Fruit fly (Drosophila melanogaster) whole organism, embryonic: ENCODE measurements around the gene COX7AL2.

Source experiments
- Adf1 ChIP-seq: fragments of 200-800 bp; sonication (Bioruptor generic); IDR thresholded peaks from 2 replicates; pipeline ENCODE4 v1.3.6; 2022; ENCODE audit warnings: missing biosample characterization, missing genetic modification characterization
- Asciz ChIP-seq: fragments of 200-800 bp; sonication (Bioruptor generic); optimal IDR thresholded peaks from 2 replicates; lab custom pipeline; 2017; ENCODE audit warnings: missing biosample characterization, mild to moderate bottlenecking, missing genetic modification characterization, missing genetic modification reagents
- Bdp1 ChIP-seq: fragments of 200-800 bp; sonication (Bioruptor generic); optimal IDR thresholded peaks from 3 replicates; lab custom pipeline; 2016; ENCODE audit warnings: missing biosample characterization, missing genetic modification characterization
- CG10431 ChIP-seq: fragments of 200-800 bp; sonication (Bioruptor generic); optimal IDR thresholded peaks from 3 replicates; lab custom pipeline; 2018; ENCODE audit warnings: missing biosample characterization, mild to moderate bottlenecking, missing genetic modification characterization
- CG12104 ChIP-seq: fragments of 200-800 bp; sonication (Bioruptor generic); optimal IDR thresholded peaks from 3 replicates; lab custom pipeline; 2016; ENCODE audit warnings: missing biosample characterization, missing genetic modification characterization
- CG13296 ChIP-seq: fragments of 200-800 bp; sonication (Bioruptor generic); optimal IDR thresholded peaks from 3 replicates; lab custom pipeline; 2018; ENCODE audit warnings: missing biosample characterization, mild to moderate bottlenecking, missing genetic modification characterization
- CG13624 ChIP-seq: fragments of 200-800 bp; sonication (Bioruptor generic); optimal IDR thresholded peaks from 2 replicates; lab custom pipeline; 2016; ENCODE audit warnings: missing biosample characterization, missing genetic modification characterization
- CG14014 ChIP-seq: fragments of 200-800 bp; sonication (Bioruptor generic); IDR thresholded peaks from 2 replicates; pipeline ENCODE4 v1.3.6; 2022; ENCODE audit warnings: missing biosample characterization, missing genetic modification characterization
- CG14860 ChIP-seq: fragments of 200-800 bp; sonication (Bioruptor generic); IDR thresholded peaks from 3 replicates; pipeline ENCODE4 v1.3.6; 2022; ENCODE audit warnings: missing biosample characterization, missing genetic modification characterization; ENCODE audit not compliant: partially characterized antibody
- CG14965 ChIP-seq: fragments of 200-800 bp; sonication (Bioruptor generic); optimal IDR thresholded peaks from 2 replicates; lab custom pipeline; 2016; ENCODE audit warnings: missing biosample characterization, missing genetic modification characterization, borderline replicate concordance
- CG1603 ChIP-seq: fragments of 200-800 bp; sonication (Bioruptor generic); optimal IDR thresholded peaks from 2 replicates; lab custom pipeline; 2019; ENCODE audit warnings: missing biosample characterization, mild to moderate bottlenecking, missing genetic modification characterization, moderate library complexity
- CG1647 ChIP-seq: fragments of 200-800 bp; sonication (Bioruptor generic); optimal IDR thresholded peaks from 3 replicates; lab custom pipeline; 2016; ENCODE audit warnings: missing biosample characterization, missing genetic modification characterization
- CG17186 ChIP-seq: fragments of 200-800 bp; sonication (Bioruptor generic); optimal IDR thresholded peaks from 3 replicates; lab custom pipeline; 2017; ENCODE audit warnings: missing biosample characterization, missing genetic modification reagents, missing genetic modification characterization
- CG2129 ChIP-seq: fragments of 200-800 bp; sonication (Bioruptor generic); IDR thresholded peaks from 2 replicates; pipeline ENCODE4 v1.3.6; 2022; ENCODE audit warnings: missing biosample characterization, missing genetic modification characterization; ENCODE audit not compliant: partially characterized antibody
- CG2678 ChIP-seq: fragments of 200-800 bp; sonication (Bioruptor generic); optimal IDR thresholded peaks from 3 replicates; lab custom pipeline; 2019; ENCODE audit warnings: missing biosample characterization, mild to moderate bottlenecking, missing genetic modification characterization, moderate library complexity
- CG32767 ChIP-seq: fragments of 200-800 bp; sonication (Bioruptor generic); IDR thresholded peaks from 2 replicates; pipeline ENCODE4 v1.3.6; 2022; ENCODE audit warnings: missing biosample characterization, missing genetic modification characterization
- CG4854 ChIP-seq: fragments of 200-800 bp; sonication (Bioruptor generic); optimal IDR thresholded peaks from 2 replicates; lab custom pipeline; 2016; ENCODE audit warnings: missing biosample characterization, missing genetic modification characterization, inconsistent platforms
- CG5180 ChIP-seq: fragments of 200-800 bp; sonication (Bioruptor generic); optimal IDR thresholded peaks from 3 replicates; lab custom pipeline; 2017; ENCODE audit warnings: missing biosample characterization, missing genetic modification characterization, mild to moderate bottlenecking, moderate library complexity, missing genetic modification reagents
- CG7786 ChIP-seq: fragments of 200-800 bp; sonication (Bioruptor generic); optimal IDR thresholded peaks from 2 replicates; lab custom pipeline; 2016; ENCODE audit warnings: missing biosample characterization, missing genetic modification characterization
- CG8089 ChIP-seq: fragments of 200-800 bp; sonication (Bioruptor generic); optimal IDR thresholded peaks from 3 replicates; lab custom pipeline; 2016; ENCODE audit warnings: missing biosample characterization, missing genetic modification characterization
- CG8281 ChIP-seq: fragments of 200-800 bp; sonication (Bioruptor generic); optimal IDR thresholded peaks from 2 replicates; lab custom pipeline; 2018; ENCODE audit warnings: missing biosample characterization, mild to moderate bottlenecking, missing genetic modification characterization, moderate library complexity
- CG8944 ChIP-seq: fragments of 200-800 bp; sonication (Bioruptor generic); optimal IDR thresholded peaks from 3 replicates; lab custom pipeline; 2016; ENCODE audit warnings: missing biosample characterization, missing genetic modification characterization
- CrebB ChIP-seq: fragments of 200-800 bp; sonication (Bioruptor generic); optimal IDR thresholded peaks from 3 replicates; lab custom pipeline; 2018; ENCODE audit warnings: missing biosample characterization, mild to moderate bottlenecking, missing genetic modification characterization
- D19A ChIP-seq: fragments of 200-800 bp; optimal IDR thresholded peaks from 3 replicates; lab custom pipeline; 2019; ENCODE audit warnings: missing biosample characterization, mild to moderate bottlenecking, missing genetic modification characterization, moderate library complexity
- Dfd ChIP-seq, 2 experiments: fragments of >200 bp; optimal IDR thresholded peaks; 2 replicates each; lab custom pipeline; 2017; ENCODE audit warnings: missing biosample characterization in 2 of 2, missing genetic modification characterization in 2 of 2
- Drgx ChIP-seq: fragments of 200-800 bp; sonication (Bioruptor generic); IDR thresholded peaks from 2 replicates; pipeline ENCODE4 v1.3.6; 2022; ENCODE audit warnings: missing biosample characterization, missing genetic modification characterization
- Elba2 ChIP-seq: fragments of 200-800 bp; sonication (Bioruptor generic); optimal IDR thresholded peaks from 3 replicates; lab custom pipeline; 2016; ENCODE audit warnings: missing biosample characterization, missing genetic modification characterization
- Nf-YC ChIP-seq: fragments of 200-800 bp; optimal IDR thresholded peaks from 3 replicates; lab custom pipeline; 2019; ENCODE audit warnings: missing biosample characterization, mild to moderate bottlenecking, missing genetic modification characterization, moderate library complexity
- Optix ChIP-seq: fragments of 200-800 bp; sonication (Bioruptor generic); IDR thresholded peaks from 3 replicates; pipeline ENCODE4 v1.3.6; 2022; ENCODE audit warnings: missing biosample characterization, missing genetic modification characterization
- Sry-β ChIP-seq: fragments of 200-800 bp; sonication (Bioruptor generic); optimal IDR thresholded peaks from 2 replicates; lab custom pipeline; 2018; ENCODE audit warnings: missing biosample characterization, mild to moderate bottlenecking, missing genetic modification characterization, moderate library complexity
- Stat92E ChIP-seq, 3 experiments: fragments of >200 bp in 2 of 3; fragments of 200-800 bp in 1 of 3; sonication (Bioruptor generic) in 1 of 3; optimal IDR thresholded peaks; 2 replicates each; lab custom pipeline; 2017 to 2019; ENCODE audit warnings: missing biosample characterization in 3 of 3, missing genetic modification characterization in 3 of 3, mild to moderate bottlenecking in 1 of 3, moderate library complexity in 1 of 3
- Tbp ChIP-seq: fragments of >200 bp; optimal IDR thresholded peaks from 2 replicates; lab custom pipeline; 2018; ENCODE audit warnings: missing biosample characterization, missing genetic modification characterization
- chif ChIP-seq, 2 experiments: fragments of 200-800 bp; sonication (Bioruptor generic); optimal IDR thresholded peaks; 3 replicates each; lab custom pipeline; 2016; ENCODE audit warnings: missing biosample characterization in 2 of 2, missing genetic modification characterization in 2 of 2
- dmrt99B ChIP-seq: fragments of 200-800 bp; sonication (Bioruptor generic); optimal IDR thresholded peaks from 2 replicates; lab custom pipeline; 2018; ENCODE audit warnings: missing biosample characterization, mild to moderate bottlenecking, missing genetic modification characterization, moderate library complexity
- dpn ChIP-seq, 2 experiments: fragments of 200-800 bp; sonication (Bioruptor generic); optimal IDR thresholded peaks; 3 replicates each; lab custom pipeline; 2016; ENCODE audit warnings: missing biosample characterization in 2 of 2, missing genetic modification characterization in 2 of 2
- dysf ChIP-seq: fragments of 200-800 bp; sonication (Bioruptor generic); IDR thresholded peaks from 3 replicates; pipeline ENCODE4 v1.3.6; 2022; ENCODE audit warnings: missing biosample characterization, missing genetic modification characterization
- emc ChIP-seq: fragments of 200-800 bp; sonication (Bioruptor generic); optimal IDR thresholded peaks from 2 replicates; lab custom pipeline; 2016; ENCODE audit warnings: missing biosample characterization, missing genetic modification characterization
- gcm2 ChIP-seq: fragments of 200-800 bp; sonication (Bioruptor generic); optimal IDR thresholded peaks from 2 replicates; lab custom pipeline; 2016; ENCODE audit warnings: missing biosample characterization, missing genetic modification characterization
- gsb-n ChIP-seq: fragments of 200-800 bp; sonication (Bioruptor generic); optimal IDR thresholded peaks from 3 replicates; lab custom pipeline; 2018; ENCODE audit warnings: missing biosample characterization, mild to moderate bottlenecking, missing genetic modification characterization
- gt ChIP-seq: fragments of 200-800 bp; sonication (Bioruptor generic); IDR thresholded peaks from 2 replicates; pipeline ENCODE4 v1.3.6; 2022; ENCODE audit warnings: missing biosample characterization, missing genetic modification characterization
- ham ChIP-seq: fragments of 200-800 bp; sonication (Bioruptor generic); IDR thresholded peaks from 2 replicates; pipeline ENCODE4 v1.3.6; 2022; ENCODE audit warnings: missing biosample characterization, missing genetic modification characterization
- insv ChIP-seq, 2 experiments: fragments of 200-800 bp; sonication (Bioruptor generic); optimal IDR thresholded peaks; 3 replicates each; lab custom pipeline; 2016 to 2018; ENCODE audit warnings: missing biosample characterization in 2 of 2, missing genetic modification characterization in 2 of 2
- kah ChIP-seq: fragments of 200-800 bp; sonication (Bioruptor generic); optimal IDR thresholded peaks from 2 replicates; lab custom pipeline; 2018; ENCODE audit warnings: missing biosample characterization, mild to moderate bottlenecking, missing genetic modification characterization
- p53 ChIP-seq: fragments of 200-800 bp; sonication (Bioruptor generic); optimal IDR thresholded peaks from 2 replicates; lab custom pipeline; 2016; ENCODE audit warnings: missing biosample characterization, missing genetic modification characterization
- pros ChIP-seq: fragments of 200-800 bp; sonication (Bioruptor generic); optimal IDR thresholded peaks from 3 replicates; lab custom pipeline; 2019; ENCODE audit warnings: missing biosample characterization, mild to moderate bottlenecking, missing genetic modification characterization, moderate library complexity
- scrt ChIP-seq: fragments of 200-800 bp; sonication (Bioruptor generic); optimal IDR thresholded peaks from 2 replicates; lab custom pipeline; 2018; ENCODE audit warnings: missing biosample characterization, mild to moderate bottlenecking, missing genetic modification characterization, moderate library complexity
- sisA ChIP-seq: fragments of 200-800 bp; sonication (Bioruptor generic); IDR thresholded peaks from 2 replicates; pipeline ENCODE4 v1.3.6; 2022; ENCODE audit warnings: missing biosample characterization, missing genetic modification characterization
- tx ChIP-seq: fragments of 200-800 bp; sonication (Bioruptor generic); optimal IDR thresholded peaks from 2 replicates; lab custom pipeline; 2016; ENCODE audit warnings: missing biosample characterization, missing genetic modification characterization
- wor ChIP-seq: fragments of 200-800 bp; sonication (Bioruptor generic); IDR thresholded peaks from 2 replicates; pipeline ENCODE4 v1.3.6; 2022; ENCODE audit warnings: missing biosample characterization, missing genetic modification characterization

COX7AL2 gene

dm6 chr2L:2164520-2165237, 33.0 kb downstream of the COX7AL2 start:
- TF ChIP-seq CG2129, result no peak
- TF ChIP-seq CG10431 (GFP tag; lab: Kevin White, UChicago), result no peak
- peak; percentile 46 to 85 for TF ChIP-seq chif (GFP tag; optimal IDR thresholded peaks at IDR 0.05; lab: Kevin White, UChicago)
- no peak for TF ChIP-seq Dfd (GFP tag; optimal IDR thresholded peaks at IDR 0.05; lab: Kevin White, UChicago)
- peak; percentile 56 for TF ChIP-seq CG8944 (GFP tag; lab: Kevin White, UChicago)
- TF ChIP-seq insv (GFP tag; optimal IDR thresholded peaks at IDR 0.05; lab: Kevin White, UChicago), result peak in 1 of 2 experiments; percentile 32
- TF ChIP-seq Drgx (GFP tag; lab: Robert Waterston, UW), result peak; percentile 75
- TF ChIP-seq CG12104 (GFP tag; lab: Kevin White, UChicago), result no peak
- peak; percentile 63 for TF ChIP-seq CG7786 (GFP tag; lab: Kevin White, UChicago)
- 0 out of 2 replicates have a peak, but pooled peaks have one; percentile 9 for TF ChIP-seq CG14014 (GFP tag; lab: Robert Waterston, UW)
- no peak for TF ChIP-seq Tbp (GFP tag; lab: Kevin White, UChicago)
- peak; percentile 84 for TF ChIP-seq CG1603 (tag; lab: Kevin White, UChicago)
- TF ChIP-seq ham, result no peak
- peak; percentile 46 for TF ChIP-seq CG13624 (GFP tag; lab: Kevin White, UChicago)
- no peak for TF ChIP-seq wor (GFP tag; lab: Robert Waterston, UW)
- TF ChIP-seq dpn (GFP tag; optimal IDR thresholded peaks at IDR 0.05; lab: Kevin White, UChicago), result peak; percentile 44 to 62
- TF ChIP-seq D19A (tag; lab: Kevin White, UChicago), result peak; percentile 73
- TF ChIP-seq CG8281 (tag; lab: Kevin White, UChicago), result no peak
- TF ChIP-seq Adf1 (GFP tag; lab: Robert Waterston, UW), result no peak
- peak; percentile 19 for TF ChIP-seq CG17186 (GFP tag; lab: Kevin White, UChicago)
- TF ChIP-seq CG5180 (GFP tag; lab: Kevin White, UChicago), result no peak
- peak; percentile 56 for TF ChIP-seq CG2678 (tag; lab: Kevin White, UChicago)
- TF ChIP-seq Optix (GFP tag; lab: Robert Waterston, UW), result peak; percentile 77
- peak; percentile 60 for TF ChIP-seq sisA (GFP tag; lab: Robert Waterston, UW)
- no peak for TF ChIP-seq CG4854 (GFP tag; lab: Kevin White, UChicago)
- peak; percentile 44 for TF ChIP-seq tx (GFP tag; lab: Kevin White, UChicago)
- TF ChIP-seq gcm2 (GFP tag; lab: Kevin White, UChicago), result peak; percentile 17
- no peak for TF ChIP-seq CG14965
- peak; percentile 70 for TF ChIP-seq gsb-n (tag; lab: Kevin White, UChicago)
- peak; percentile 53 for TF ChIP-seq Sry-β (GFP tag; lab: Kevin White, UChicago)
- peak; percentile 34 for TF ChIP-seq CG8089 (GFP tag; lab: Kevin White, UChicago)
- peak; percentile 77 for TF ChIP-seq Elba2
- TF ChIP-seq CG14860, result no peak
- no peak for TF ChIP-seq emc (GFP tag; lab: Kevin White, UChicago)
- TF ChIP-seq kah (GFP tag; lab: Kevin White, UChicago), result no peak
- no peak for TF ChIP-seq Nf-YC (tag; lab: Kevin White, UChicago)
- TF ChIP-seq Stat92E (GFP tag; optimal IDR thresholded peaks at IDR 0.05; lab: Kevin White, UChicago), result peak in 1 of 3 experiments; percentile 94
- peak; percentile 100 for TF ChIP-seq pros (GFP tag; lab: Kevin White, UChicago)
- TF ChIP-seq dmrt99B, result no peak
- TF ChIP-seq scrt (GFP tag; lab: Kevin White, UChicago), result no peak
- 0 out of 3 replicates have a peak, but pooled peaks have one; percentile 26 for TF ChIP-seq dysf (GFP tag; lab: Robert Waterston, UW)
- no peak for TF ChIP-seq CG1647 (GFP tag; lab: Kevin White, UChicago)
- peak; percentile 56 for TF ChIP-seq gt
- no peak for TF ChIP-seq CrebB (tag; lab: Kevin White, UChicago)
- TF ChIP-seq Asciz (GFP tag; lab: Kevin White, UChicago), result peak; percentile 39
- peak; percentile 51 for TF ChIP-seq p53 (GFP tag; lab: Kevin White, UChicago)
- peak; percentile 29 for TF ChIP-seq Bdp1 (GFP tag; lab: Kevin White, UChicago)
- no peak for TF ChIP-seq CG13296
- no peak for TF ChIP-seq CG32767 (GFP tag; lab: Robert Waterston, UW)
